Fruit fly (Drosophila melanogaster) S2 (cell line): ENCODE data around the gene comt.

Experiments used
- CG8478 ChIP-seq: fragments of >200 bp; optimal IDR thresholded peaks from 2 replicates; lab custom pipeline; 2018
- CTCF ChIP-seq, 2 experiments: fragments of >200 bp; optimal IDR thresholded peaks; 2 replicates each; lab custom pipeline; 2018

DNA sequence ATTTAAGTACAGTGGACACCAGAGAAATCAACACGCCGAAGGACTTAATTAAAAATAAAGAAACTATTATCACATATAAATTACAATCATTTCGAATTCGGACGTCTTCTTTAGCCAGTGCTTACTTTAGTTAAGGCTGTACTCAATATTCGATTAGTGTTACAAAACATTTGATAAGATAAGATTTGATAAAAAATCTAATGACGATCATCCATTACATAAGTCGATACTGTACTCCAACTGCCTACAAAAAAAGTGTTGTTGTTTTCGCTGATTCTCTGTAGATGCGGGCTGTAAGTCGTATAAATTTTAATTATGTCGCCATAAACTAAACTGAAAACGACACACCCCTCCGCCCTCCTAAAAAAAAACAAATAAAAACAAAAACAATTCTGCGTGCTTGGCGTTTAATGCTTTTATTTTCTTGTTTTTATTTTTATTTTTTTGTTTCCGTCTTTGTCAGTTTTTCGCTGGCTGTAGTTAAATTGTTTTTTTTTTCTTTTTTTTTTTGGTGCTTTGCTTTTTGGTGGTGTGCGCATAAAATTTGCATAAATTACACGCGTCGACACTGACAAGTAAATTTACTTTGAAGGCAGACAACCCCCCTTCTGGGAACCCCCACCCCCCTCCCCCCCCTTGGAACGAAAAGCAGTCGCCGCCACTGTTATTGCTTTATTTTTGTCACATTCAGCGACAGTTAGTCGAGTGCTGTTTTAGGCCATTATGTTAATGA lies 23.9 kb upstream of the comt start:
- TF ChIP-seq CG8478: no peak
- TF ChIP-seq CTCF (optimal IDR thresholded peaks at IDR 0.05; lab: Kevin White, UChicago): no peak
